Fruit fly (Drosophila melanogaster) whole organism, embryonic: ENCODE results near the gene CG12112.
A peak's percentile ranks its signal among the peaks of the same experiment; 100 is the strongest.

ENCODE experiments used
- BtbVII ChIP-seq: fragments of 200-800 bp; sonication (Bioruptor generic); optimal IDR thresholded peaks from 3 replicates; lab custom pipeline; 2017; ENCODE audit warnings: missing biosample characterization, mild to moderate bottlenecking, missing genetic modification characterization
- Bteb2 ChIP-seq: fragments of 200-800 bp; sonication (Bioruptor generic); optimal IDR thresholded peaks from 2 replicates; lab custom pipeline; 2016; ENCODE audit warnings: missing biosample characterization, missing genetic modification characterization
- CG1024 ChIP-seq: fragments of 200-800 bp; sonication (Bioruptor generic); IDR thresholded peaks from 2 replicates; pipeline ENCODE4 v1.3.6; 2022; ENCODE audit warnings: missing biosample characterization, missing genetic modification characterization
- CG10267 ChIP-seq: fragments of 200-800 bp; sonication (Bioruptor generic); optimal IDR thresholded peaks from 2 replicates; lab custom pipeline; 2018; ENCODE audit warnings: missing biosample characterization, mild to moderate bottlenecking, missing genetic modification characterization, moderate library complexity
- CG11456 ChIP-seq: fragments of 200-800 bp; sonication (Bioruptor generic); IDR thresholded peaks from 3 replicates; pipeline ENCODE4 v1.3.6; 2022; ENCODE audit warnings: missing biosample characterization, missing genetic modification characterization
- CG12769 ChIP-seq: fragments of 200-800 bp; sonication (Bioruptor generic); optimal IDR thresholded peaks from 2 replicates; lab custom pipeline; 2019; ENCODE audit warnings: missing biosample characterization, mild to moderate bottlenecking, missing genetic modification characterization, moderate library complexity
- CG13123 ChIP-seq: fragments of 200-800 bp; sonication (Bioruptor generic); optimal IDR thresholded peaks from 2 replicates; lab custom pipeline; 2016; ENCODE audit warnings: missing biosample characterization, missing genetic modification characterization
- CG16863 ChIP-seq: fragments of 200-800 bp; sonication (Bioruptor generic); optimal IDR thresholded peaks from 3 replicates; lab custom pipeline; 2016; ENCODE audit warnings: missing biosample characterization, missing genetic modification characterization
- CG17385 ChIP-seq: fragments of 200-800 bp; sonication (Bioruptor generic); optimal IDR thresholded peaks from 3 replicates; lab custom pipeline; 2018; ENCODE audit warnings: missing biosample characterization, mild to moderate bottlenecking, missing genetic modification characterization
- CG4854 ChIP-seq: fragments of 200-800 bp; sonication (Bioruptor generic); optimal IDR thresholded peaks from 2 replicates; lab custom pipeline; 2016; ENCODE audit warnings: missing biosample characterization, missing genetic modification characterization, inconsistent platforms
- CG6654 ChIP-seq: fragments of 200-800 bp; sonication (Bioruptor generic); optimal IDR thresholded peaks from 2 replicates; lab custom pipeline; 2017; ENCODE audit warnings: missing biosample characterization, mild to moderate bottlenecking, missing genetic modification characterization
- CG6813 ChIP-seq: fragments of 200-800 bp; sonication (Bioruptor generic); optimal IDR thresholded peaks from 2 replicates; lab custom pipeline; 2017; ENCODE audit warnings: missing biosample characterization, missing genetic modification characterization, mild to moderate bottlenecking, moderate library complexity, missing genetic modification reagents
- CG6854 ChIP-seq: fragments of 200-800 bp; sonication (Bioruptor generic); optimal IDR thresholded peaks from 3 replicates; lab custom pipeline; 2017; ENCODE audit warnings: missing biosample characterization, mild to moderate bottlenecking, missing genetic modification characterization
- CG9932 ChIP-seq: fragments of 200-800 bp; sonication (Bioruptor generic); IDR thresholded peaks from 2 replicates; pipeline ENCODE4 v1.3.6; 2022; ENCODE audit warnings: missing biosample characterization, missing genetic modification characterization
- CoRest ChIP-seq: fragments of 200-800 bp; sonication (Bioruptor generic); optimal IDR thresholded peaks from 3 replicates; lab custom pipeline; 2018; ENCODE audit warnings: missing biosample characterization, mild to moderate bottlenecking, missing genetic modification characterization, moderate library complexity
- D ChIP-seq, 2 experiments: fragments of 200-800 bp in 1 of 2; fragments of >200 bp in 1 of 2; sonication (Bioruptor generic) in 1 of 2; optimal IDR thresholded peaks; 2 replicates in 1 of 2; 3 replicates in 1 of 2; lab custom pipeline; 2017; ENCODE audit warnings: mild to moderate bottlenecking in 1 of 2, missing biosample characterization in 1 of 2, missing genetic modification characterization in 1 of 2, missing genetic modification reagents in 1 of 2
- Doc3 ChIP-seq: fragments of 200-800 bp; sonication (Bioruptor generic); IDR thresholded peaks from 3 replicates; pipeline ENCODE4 v1.3.6; 2022; ENCODE audit warnings: missing biosample characterization, missing genetic modification characterization; ENCODE audit not compliant: partially characterized antibody
- ERR ChIP-seq: fragments of 200-800 bp; sonication (Bioruptor generic); optimal IDR thresholded peaks from 2 replicates; lab custom pipeline; 2016; ENCODE audit warnings: missing biosample characterization, missing genetic modification characterization
- Ets65A ChIP-seq: fragments of 200-800 bp; sonication (Bioruptor generic); peaks from one replicate; lab custom pipeline; 2016; ENCODE audit warnings: missing biosample characterization, missing genetic modification characterization
- Fer1 ChIP-seq: fragments of 200-800 bp; sonication (Bioruptor generic); optimal IDR thresholded peaks from 2 replicates; lab custom pipeline; 2017; ENCODE audit warnings: missing biosample characterization, mild to moderate bottlenecking, missing genetic modification characterization
- H15 ChIP-seq: fragments of 200-800 bp; sonication (Bioruptor generic); IDR thresholded peaks from 3 replicates; pipeline ENCODE4 v1.3.6; 2022; ENCODE audit warnings: missing biosample characterization, missing genetic modification characterization
- Hr78 ChIP-seq, 2 experiments: fragments of 200-800 bp in 1 of 2; fragments of >200 bp in 1 of 2; sonication (Bioruptor generic) in 1 of 2; optimal IDR thresholded peaks; 2 replicates each; lab custom pipeline; 2017 to 2019; ENCODE audit warnings: missing biosample characterization in 2 of 2, missing genetic modification characterization in 2 of 2, mild to moderate bottlenecking in 1 of 2, moderate library complexity in 1 of 2
- Nf-YC ChIP-seq: fragments of 200-800 bp; optimal IDR thresholded peaks from 3 replicates; lab custom pipeline; 2019; ENCODE audit warnings: missing biosample characterization, mild to moderate bottlenecking, missing genetic modification characterization, moderate library complexity
- Six4 ChIP-seq: fragments of 200-800 bp; sonication (Bioruptor generic); optimal IDR thresholded peaks from 2 replicates; lab custom pipeline; 2016; ENCODE audit warnings: missing biosample characterization, missing genetic modification characterization
- amos ChIP-seq: fragments of 200-800 bp; sonication (Bioruptor generic); IDR thresholded peaks from 2 replicates; pipeline ENCODE4 v1.3.6; 2022; ENCODE audit warnings: missing biosample characterization, missing genetic modification characterization; ENCODE audit not compliant: partially characterized antibody
- ato ChIP-seq: fragments of 200-800 bp; sonication (Bioruptor generic); IDR thresholded peaks from 2 replicates; pipeline ENCODE4 v1.3.6; 2022; ENCODE audit warnings: missing biosample characterization, missing genetic modification characterization; ENCODE audit not compliant: partially characterized antibody
- bsh ChIP-seq, 2 experiments: fragments of 200-800 bp; sonication (Bioruptor generic); optimal IDR thresholded peaks; 2 replicates each; lab custom pipeline; 2017 to 2018; ENCODE audit warnings: mild to moderate bottlenecking in 2 of 2, missing biosample characterization in 2 of 2, missing genetic modification characterization in 2 of 2, moderate library complexity in 1 of 2
- chinmo ChIP-seq: fragments of 200-800 bp; sonication (Bioruptor generic); IDR thresholded peaks from 4 replicates; pipeline ENCODE4 v1.3.6; 2022; ENCODE audit warnings: missing biosample characterization, missing genetic modification characterization; ENCODE audit not compliant: partially characterized antibody
- da ChIP-seq: fragments of 200-800 bp; sonication (Bioruptor generic); optimal IDR thresholded peaks from 2 replicates; lab custom pipeline; 2016; ENCODE audit warnings: missing biosample characterization, missing genetic modification characterization
- danr ChIP-seq: fragments of 200-800 bp; sonication (Bioruptor generic); IDR thresholded peaks from 2 replicates; pipeline ENCODE4 v1.3.6; 2022; ENCODE audit warnings: missing biosample characterization, missing genetic modification characterization
- dysf ChIP-seq: fragments of 200-800 bp; sonication (Bioruptor generic); IDR thresholded peaks from 3 replicates; pipeline ENCODE4 v1.3.6; 2022; ENCODE audit warnings: missing biosample characterization, missing genetic modification characterization
- fd64A ChIP-seq: fragments of 200-800 bp; sonication (Bioruptor generic); optimal IDR thresholded peaks from 3 replicates; lab custom pipeline; 2018; ENCODE audit warnings: missing biosample characterization, mild to moderate bottlenecking, missing genetic modification characterization
- hb ChIP-seq: fragments of 200-800 bp; sonication (Bioruptor generic); IDR thresholded peaks from 3 replicates; pipeline ENCODE4 v1.3.6; 2022; ENCODE audit warnings: missing biosample characterization, missing genetic modification characterization; ENCODE audit not compliant: partially characterized antibody
- ind ChIP-seq: fragments of 200-800 bp; sonication (Bioruptor generic); optimal IDR thresholded peaks from 3 replicates; lab custom pipeline; 2016; ENCODE audit warnings: missing biosample characterization, missing genetic modification characterization
- jumu ChIP-seq: fragments of 200-800 bp; sonication (Bioruptor generic); optimal IDR thresholded peaks from 3 replicates; lab custom pipeline; 2016; ENCODE audit warnings: missing biosample characterization, missing genetic modification characterization
- lola ChIP-seq, 3 experiments: fragments of >200 bp in 2 of 3; fragments of 200-800 bp in 1 of 3; sonication (Bioruptor generic) in 1 of 3; optimal IDR thresholded peaks; 2 replicates each; lab custom pipeline; 2017 to 2019; ENCODE audit warnings: missing biosample characterization in 3 of 3, missing genetic modification characterization in 3 of 3, mild to moderate bottlenecking in 1 of 3, moderate library complexity in 1 of 3
- nmo ChIP-seq: fragments of 200-800 bp; sonication (Bioruptor generic); optimal IDR thresholded peaks from 2 replicates; lab custom pipeline; 2018; ENCODE audit warnings: missing biosample characterization, mild to moderate bottlenecking, missing genetic modification characterization, moderate library complexity
- pan ChIP-seq, 4 experiments: fragments of >200 bp in 3 of 4; fragments of 200-800 bp in 1 of 4; sonication (Bioruptor generic) in 1 of 4; optimal IDR thresholded peaks in 3 of 4; IDR thresholded peaks in 1 of 4; 2 replicates each; pipeline versions ENCODE4 v1.3.6 to Lab custom; 2017 to 2022; ENCODE audit warnings: missing biosample characterization in 2 of 4, missing genetic modification characterization in 2 of 4, mixed read lengths in 1 of 4
- rib ChIP-seq: fragments of 200-800 bp; sonication (Bioruptor generic); IDR thresholded peaks from 2 replicates; pipeline ENCODE4 v1.3.6; 2022; ENCODE audit warnings: missing biosample characterization, missing genetic modification characterization
- ro ChIP-seq: fragments of 200-800 bp; sonication (Bioruptor generic); IDR thresholded peaks from 2 replicates; pipeline ENCODE4 v1.3.6; 2022; ENCODE audit warnings: missing biosample characterization, missing genetic modification characterization
- row ChIP-seq: fragments of 200-800 bp; sonication (Bioruptor generic); IDR thresholded peaks from 3 replicates; pipeline ENCODE4 v1.3.6; 2022; ENCODE audit warnings: missing biosample characterization, missing genetic modification characterization
- salm ChIP-seq: fragments of 200-800 bp; sonication (Bioruptor generic); optimal IDR thresholded peaks from 2 replicates; lab custom pipeline; 2018; ENCODE audit warnings: missing biosample characterization, mild to moderate bottlenecking, missing genetic modification characterization
- sd ChIP-seq: fragments of 200-800 bp; sonication (Bioruptor generic); optimal IDR thresholded peaks from 3 replicates; lab custom pipeline; 2018; ENCODE audit warnings: missing biosample characterization, mild to moderate bottlenecking, missing genetic modification characterization, moderate library complexity
- seq ChIP-seq: fragments of 200-800 bp; sonication (Bioruptor generic); IDR thresholded peaks from 2 replicates; pipeline ENCODE4 v1.3.6; 2022; ENCODE audit warnings: missing biosample characterization, missing genetic modification characterization
- sqz ChIP-seq: fragments of 200-800 bp; sonication (Bioruptor generic); optimal IDR thresholded peaks from 3 replicates; lab custom pipeline; 2018; ENCODE audit warnings: missing biosample characterization, mild to moderate bottlenecking, missing genetic modification characterization
- sr ChIP-seq: fragments of 200-800 bp; sonication (Bioruptor generic); IDR thresholded peaks from 3 replicates; pipeline ENCODE4 v1.3.6; 2022; ENCODE audit warnings: missing biosample characterization, missing genetic modification characterization
- stc ChIP-seq: fragments of 200-800 bp; sonication (Bioruptor generic); IDR thresholded peaks from 2 replicates; pipeline ENCODE4 v1.3.6; 2022; ENCODE audit warnings: missing biosample characterization, missing genetic modification characterization
- zen2 ChIP-seq: fragments of 200-800 bp; sonication (Bioruptor generic); IDR thresholded peaks from 3 replicates; pipeline ENCODE4 v1.3.6; 2022; ENCODE audit warnings: missing biosample characterization, missing genetic modification characterization; ENCODE audit not compliant: partially characterized antibody

Gene CG12112

dm6 chrX:8574672-8575350 lies 14.8 kb upstream of the CG12112 start (continued):
- 0 out of 3 replicates have a peak, but pooled peaks have one; percentile 39 for TF ChIP-seq CG11456 (GFP tag; lab: Robert Waterston, UW)
- peak; percentile 50 for TF ChIP-seq CG12769
- TF ChIP-seq dysf (GFP tag; lab: Robert Waterston, UW): peak; percentile 57; the same call in 1 of the 3 replicates
- TF ChIP-seq Fer1 (GFP tag; lab: Kevin White, UChicago): no peak
- TF ChIP-seq CG16863 (GFP tag; lab: Kevin White, UChicago): peak; percentile 9
- TF ChIP-seq ind: peak; percentile 29
- peak; percentile 62 for TF ChIP-seq Ets65A (GFP tag; lab: Kevin White, UChicago)
- TF ChIP-seq CG13123 (GFP tag; lab: Kevin White, UChicago): no peak
- no peak for TF ChIP-seq CG6854
- TF ChIP-seq H15 (GFP tag; lab: Robert Waterston, UW): no peak
- TF ChIP-seq CG4854 (GFP tag; lab: Kevin White, UChicago): no peak
- TF ChIP-seq da (GFP tag; lab: Kevin White, UChicago): no peak
- peak; percentile 53 for TF ChIP-seq row (GFP tag; lab: Robert Waterston, UW)
- TF ChIP-seq sr (GFP tag; lab: Robert Waterston, UW): no peak
- TF ChIP-seq Nf-YC (tag; lab: Kevin White, UChicago): no peak
- no peak for TF ChIP-seq CG10267 (tag; lab: Kevin White, UChicago)
- TF ChIP-seq hb (GFP tag; lab: Robert Waterston, UW): no peak
- TF ChIP-seq stc: no peak
- TF ChIP-seq Bteb2: peak; percentile 14
- no peak for TF ChIP-seq D (optimal IDR thresholded peaks at IDR 0.05; lab: Kevin White, UChicago)
- TF ChIP-seq D (GFP tag; optimal IDR thresholded peaks at IDR 0.05; lab: Kevin White, UChicago): peak; percentile 19
- no peak for TF ChIP-seq Six4 (GFP tag; lab: Kevin White, UChicago)
- no peak for TF ChIP-seq lola (GFP tag; optimal IDR thresholded peaks at IDR 0.05; lab: Kevin White, UChicago)
- peak; percentile 37 for TF ChIP-seq CG6813 (GFP tag; lab: Kevin White, UChicago)
- no peak for TF ChIP-seq amos
- peak in 1 of 2 experiments; percentile 8 for TF ChIP-seq bsh (GFP tag; optimal IDR thresholded peaks at IDR 0.05; lab: Kevin White, UChicago)
- TF ChIP-seq sqz (GFP tag; lab: Kevin White, UChicago): no peak
- no peak for TF ChIP-seq salm
- peak; percentile 76; the same call in 3 of the 4 replicates for TF ChIP-seq chinmo (GFP tag; lab: Robert Waterston, UW)
- TF ChIP-seq sd (tag; lab: Kevin White, UChicago): peak; percentile 97
- no peak for TF ChIP-seq jumu (GFP tag; lab: Kevin White, UChicago)
- TF ChIP-seq nmo (GFP tag; lab: Kevin White, UChicago): no peak
- TF ChIP-seq seq (GFP tag; lab: Robert Waterston, UW): no peak
- TF ChIP-seq ato (GFP tag; lab: Robert Waterston, UW): no peak
- no peak for TF ChIP-seq CG6654 (GFP tag; lab: Kevin White, UChicago)
- no peak for TF ChIP-seq rib (GFP tag; lab: Robert Waterston, UW)
- no peak for TF ChIP-seq CG17385 (GFP tag; lab: Kevin White, UChicago)
- TF ChIP-seq BtbVII: peak; percentile 44
- TF ChIP-seq Doc3 (GFP tag; lab: Robert Waterston, UW): no peak
- no peak for TF ChIP-seq danr (GFP tag; lab: Robert Waterston, UW)
- TF ChIP-seq CG1024 (GFP tag; lab: Robert Waterston, UW): no peak
- no peak for TF ChIP-seq CG9932 (GFP tag; lab: Robert Waterston, UW)
- no peak for TF ChIP-seq Hr78 (GFP tag; optimal IDR thresholded peaks at IDR 0.05; lab: Kevin White, UChicago)
- TF ChIP-seq ro: no peak
- TF ChIP-seq ERR (GFP tag; lab: Kevin White, UChicago): no peak
- TF ChIP-seq zen2 (GFP tag; lab: Robert Waterston, UW): no peak
- no peak for TF ChIP-seq fd64A (GFP tag; lab: Kevin White, UChicago)
- TF ChIP-seq CoRest: peak; percentile 11
- no peak for TF ChIP-seq pan (optimal IDR thresholded peaks at IDR 0.05; lab: Kevin White, UChicago)
- TF ChIP-seq pan (GFP tag; optimal IDR thresholded peaks at IDR 0.05 in 1 of 2, IDR thresholded peaks at IDR 0.05 in 1 of 2): peak in 1 of 2 experiments; percentile 50
